Worm (Caenorhabditis elegans) whole organism, L4 larva: ENCODE measurements around the gene srlf-32.

Experiments
- ama-1 ChIP-seq: fragments of 150-350 bp; optimal IDR thresholded peaks from 2 replicates; lab custom pipeline; 2014; ENCODE audit warnings: inconsistent platforms, mixed read lengths
- dpl-1 ChIP-seq: fragments of 150-350 bp; optimal IDR thresholded peaks from 2 replicates; lab custom pipeline; 2014; ENCODE audit warnings: missing biosample characterization, missing genetic modification reagents, missing genetic modification characterization
- lin-13 ChIP-seq: fragments of 150-350 bp; optimal IDR thresholded peaks from 2 replicates; lab custom pipeline; 2014; ENCODE audit warnings: missing biosample characterization, missing genetic modification reagents, missing genetic modification characterization
- nhr-237 ChIP-seq: sonication (generic microtip); optimal IDR thresholded peaks from 2 replicates; lab custom pipeline; 2017; ENCODE audit warnings: missing biosample characterization, missing genetic modification characterization
- nhr-28 ChIP-seq: fragments of 150-350 bp; optimal IDR thresholded peaks from 2 replicates; lab custom pipeline; 2014; ENCODE audit warnings: missing biosample characterization, missing genetic modification characterization
- nhr-48 ChIP-seq: sonication (generic microtip); optimal IDR thresholded peaks from 2 replicates; lab custom pipeline; 2016; ENCODE audit warnings: mild to moderate bottlenecking, missing genetic modification characterization, missing compliant biosample characterization

DNA sequence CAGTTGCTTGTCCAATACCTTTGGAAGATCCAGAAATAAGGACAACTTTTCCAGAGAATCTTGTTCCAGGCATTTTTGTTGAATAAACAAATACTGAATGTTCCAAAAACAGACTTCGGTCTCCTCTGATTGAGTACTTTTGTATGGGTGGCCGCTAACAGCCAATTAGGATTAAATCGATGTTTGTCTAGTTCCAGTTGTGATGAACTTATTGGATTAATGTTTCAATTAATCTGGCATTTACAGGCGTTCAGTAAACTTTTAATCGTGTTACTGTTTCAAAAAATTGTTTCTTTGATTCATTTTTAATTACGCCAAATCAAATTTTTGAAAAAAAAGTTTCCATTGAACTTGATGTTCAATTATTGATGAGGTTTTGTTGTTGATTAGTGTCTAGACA lies 16.5 kb downstream of the srlf-32 start, which contains the start of gene ZK829.1:
- TF ChIP-seq dpl-1 (GFP tag; lab: Kevin White, UChicago) (no peak), lin-13 (no peak), nhr-237 (tag; lab: Kevin White, UChicago) (no peak), nhr-48 (tag; lab: Kevin White, UChicago) (no peak), nhr-28 (tag; lab: Kevin White, UChicago) (no peak), ama-1 (lab: Kevin White, UChicago) (no peak)
